Worm (Caenorhabditis elegans): ENCODE results near the gene gldi-3.

gldi-3 gene

DNA sequence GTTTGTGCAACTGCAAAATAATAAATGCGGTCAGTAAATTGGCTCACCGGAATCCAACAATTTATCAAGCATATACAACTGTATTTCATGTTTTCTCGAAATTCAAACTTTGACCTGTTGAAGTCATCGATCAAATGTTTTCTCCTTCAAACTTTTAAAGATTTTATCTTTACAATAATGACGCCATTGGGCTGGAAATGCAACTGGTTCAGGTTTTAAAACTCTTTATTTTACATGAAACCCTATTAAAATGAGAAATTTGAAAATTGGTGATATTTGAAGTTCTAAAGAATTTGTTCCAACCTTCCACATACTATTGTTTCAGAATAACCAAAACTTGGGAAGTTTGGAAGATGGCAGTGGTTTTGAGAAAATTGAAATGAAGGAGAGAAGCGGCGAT is 42.9 kb downstream of the gldi-3 start (continued):
- TF ChIP-seq egl-44 (GFP tag; IDR thresholded peaks at IDR 0.05) (no peak), sptf-2 (GFP tag; optimal IDR thresholded peaks at IDR 0.05) (no peak), ztf-6 (GFP tag; IDR thresholded peaks at IDR 0.05) (no peak)

ce11 chrII:9236283-9236682 is 43.6 kb downstream of the gldi-3 start, which contains the start of gene T26C5.3:
Gene T26C5.3 (plus strand): TSS chrII:9236583.
- TF ChIP-seq atf-7 (tag; optimal IDR thresholded peaks at IDR 0.05) (no peak), mcd-1 (GFP tag; IDR thresholded peaks at IDR 0.05) (no peak), lin-40 (tag; optimal IDR thresholded peaks at IDR 0.05) (no peak), let-607 (tag; optimal IDR thresholded peaks at IDR 0.05) (no peak), T26A5.8 (tag; optimal IDR thresholded peaks at IDR 0.05) (no peak), C06A6.2 (GFP tag; conservative IDR thresholded peaks at IDR 0.05) (no peak), Y53G8AR.9 (GFP tag; conservative IDR thresholded peaks at IDR 0.05) (no peak), F57A8.1 (GFP tag; optimal IDR thresholded peaks at IDR 0.05) (no peak), egl-18 (GFP tag; IDR thresholded peaks at IDR 0.05) (no peak), fkh-3 (tag; optimal IDR thresholded peaks at IDR 0.05) (no peak), F57C9.4 (tag; optimal IDR thresholded peaks at IDR 0.05) (no peak), lin-54 (GFP tag; optimal IDR thresholded peaks at IDR 0.05) (no peak), hsf-1 (GFP tag; IDR thresholded peaks at IDR 0.05) (no peak), F23B12.7 (tag; optimal IDR thresholded peaks at IDR 0.05; ENCODE audit: insufficient read depth) (no peak)

- TF ChIP-seq ztf-18 (tag; optimal IDR thresholded peaks at IDR 0.05), result no peak
- TF ChIP-seq snpc-3.4 (tag; optimal IDR thresholded peaks at IDR 0.05), result no peak
- no peak for TF ChIP-seq sptf-2 (GFP tag; optimal IDR thresholded peaks at IDR 0.05)
- no peak for TF ChIP-seq madf-8 (GFP tag; conservative IDR thresholded peaks at IDR 0.05)
- no peak for TF ChIP-seq nhr-90 (tag; optimal IDR thresholded peaks at IDR 0.05)
- TF ChIP-seq pha-4 (tag; optimal IDR thresholded peaks at IDR 0.05), result no peak
- TF ChIP-seq athp-1 (tag; optimal IDR thresholded peaks at IDR 0.05), result no peak
- TF ChIP-seq unc-62 (GFP tag; optimal IDR thresholded peaks at IDR 0.05), result no peak
These were observed 46.1 kb downstream of the gldi-3 start for ce11 chrII:9233813-9234212.

DNA sequence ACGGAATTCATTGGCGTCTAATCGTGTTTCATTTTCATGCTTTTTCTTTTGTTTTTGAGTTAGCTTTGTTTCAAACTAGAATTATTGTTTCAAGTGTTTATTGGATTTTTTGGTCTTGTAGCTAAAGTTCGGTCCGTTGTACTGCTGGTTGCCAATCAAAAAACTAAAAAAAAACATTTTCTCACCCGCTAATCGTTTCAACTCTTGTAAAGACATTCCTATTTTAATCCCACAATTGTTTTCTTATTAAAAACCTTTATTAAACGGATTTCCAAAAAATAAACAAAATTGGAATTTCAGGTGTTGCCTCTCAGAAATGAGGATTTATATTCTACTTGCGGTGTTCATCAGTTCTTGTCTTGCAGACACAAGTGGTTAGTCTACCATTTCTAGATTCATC is 47.0 kb downstream of the gldi-3 start, which contains the start of gene T26C5.2:
T26C5.2 (plus strand) TSS at position 301 of the 400 bp plus-strand sequence.
- TF ChIP-seq ceh-79 (tag; optimal IDR thresholded peaks at IDR 0.05) (no peak), snpc-3.4 (tag; optimal IDR thresholded peaks at IDR 0.05) (no peak), lsl-1 (GFP tag; optimal IDR thresholded peaks at IDR 0.05) (no peak), tlf-1 (GFP tag; optimal IDR thresholded peaks at IDR 0.05) (no peak), hmg-1.2 (GFP tag; IDR thresholded peaks at IDR 0.05) (no peak), T07F8.4 (tag; optimal IDR thresholded peaks at IDR 0.05) (no peak), ztf-6 (GFP tag; IDR thresholded peaks at IDR 0.05) (no peak), F57C9.4 (tag; optimal IDR thresholded peaks at IDR 0.05) (no peak), B0261.1 (tag; optimal IDR thresholded peaks at IDR 0.05) (no peak), lag-1 (GFP tag; IDR thresholded peaks at IDR 0.05) (no peak), zim-3 (tag; optimal IDR thresholded peaks at IDR 0.05) (no peak), attf-6 (GFP tag; IDR thresholded peaks at IDR 0.05) (no peak), bed-1 (GFP tag; IDR thresholded peaks at IDR 0.05) (no peak), F49E8.2 (tag; optimal IDR thresholded peaks at IDR 0.05; ENCODE audit: insufficient read depth) (no peak)
